Worm (Caenorhabditis elegans) whole organism, young adult: ENCODE data around the gene adm-2.

Source experiments
- B0019.2 ChIP-seq: fragments of 200-800 bp; sonication (Bioruptor generic); conservative IDR thresholded peaks from 2 replicates; pipeline ENCODE4 v1.3.6; 2022; ENCODE audit warnings: missing genetic modification reagents, missing genetic modification characterization, missing compliant biosample characterization
- B0035.1 ChIP-seq: sonication (generic microtip); optimal IDR thresholded peaks from 2 replicates; lab custom pipeline; 2016; ENCODE audit warnings: missing genetic modification characterization, mild to moderate bottlenecking, missing compliant biosample characterization, missing genotype, missing genetic modification reagents
- B0336.3 ChIP-seq: fragments of 200-800 bp; sonication (Bioruptor generic); IDR thresholded peaks from 2 replicates; pipeline ENCODE4 v1.3.6; 2022; ENCODE audit warnings: missing genetic modification characterization, missing compliant biosample characterization
- F22D6.2 ChIP-seq: sonication (generic microtip); optimal IDR thresholded peaks from 2 replicates; lab custom pipeline; 2016; ENCODE audit warnings: mild to moderate bottlenecking, missing genetic modification characterization, missing compliant biosample characterization
- F39B2.1 ChIP-seq: fragments of 200-800 bp; sonication (Bioruptor generic); IDR thresholded peaks from 2 replicates; pipeline ENCODE4 v1.3.6; 2022; ENCODE audit warnings: missing genetic modification reagents, missing genetic modification characterization, missing compliant biosample characterization
- F49E8.2 ChIP-seq: sonication (generic microtip); optimal IDR thresholded peaks from 3 replicates; lab custom pipeline; 2017; ENCODE audit warnings: missing genetic modification characterization, mild to moderate bottlenecking, missing compliant biosample characterization, antibody characterized with exemption, moderate library complexity; ENCODE audit not compliant: insufficient read depth
- F57A8.1 ChIP-seq: fragments of 200-800 bp; sonication (Bioruptor generic); optimal IDR thresholded peaks from 2 replicates; lab custom pipeline; 2018; ENCODE audit warnings: mild to moderate bottlenecking, missing genetic modification characterization, moderate library complexity, missing compliant biosample characterization
- F57C9.4 ChIP-seq: sonication (generic microtip); optimal IDR thresholded peaks from 2 replicates; lab custom pipeline; 2017; ENCODE audit warnings: mild to moderate bottlenecking, missing genetic modification characterization, missing compliant biosample characterization
- T07F8.4 ChIP-seq: sonication (generic microtip); optimal IDR thresholded peaks from 2 replicates; lab custom pipeline; 2016; ENCODE audit warnings: mild to moderate bottlenecking, missing genetic modification characterization, moderate library complexity, missing compliant biosample characterization
- T26A5.8 ChIP-seq: sonication (generic microtip); optimal IDR thresholded peaks from 2 replicates; lab custom pipeline; 2016; ENCODE audit warnings: missing genetic modification characterization, missing compliant biosample characterization
- Y67H2A.10 ChIP-seq: fragments of 200-800 bp; sonication (Bioruptor generic); conservative IDR thresholded peaks from 2 replicates; pipeline ENCODE4 v1.3.6; 2022; ENCODE audit warnings: missing genetic modification reagents, missing genetic modification characterization, missing compliant biosample characterization
- Y79H2A.3 ChIP-seq: fragments of 200-800 bp; sonication (Bioruptor generic); conservative IDR thresholded peaks from 2 replicates; pipeline ENCODE4 v1.3.6; 2022; ENCODE audit warnings: missing genetic modification reagents, missing genetic modification characterization, missing compliant biosample characterization
- ZK185.1 ChIP-seq: sonication (generic microtip); optimal IDR thresholded peaks from 2 replicates; lab custom pipeline; 2016; ENCODE audit warnings: mild to moderate bottlenecking, missing genetic modification characterization, missing compliant biosample characterization; ENCODE audit not compliant: poor library complexity, severe bottlenecking
- akir-1 ChIP-seq: fragments of 200-800 bp; sonication (Bioruptor generic); optimal IDR thresholded peaks from 2 replicates; lab custom pipeline; 2018; ENCODE audit warnings: mild to moderate bottlenecking, missing genetic modification characterization, moderate library complexity, missing compliant biosample characterization
- athp-1 ChIP-seq: sonication (generic microtip); optimal IDR thresholded peaks from 2 replicates; lab custom pipeline; 2017; ENCODE audit warnings: mild to moderate bottlenecking, missing genetic modification characterization, missing compliant biosample characterization
- attf-5 ChIP-seq: fragments of 200-800 bp; sonication (Bioruptor generic); optimal IDR thresholded peaks from 2 replicates; lab custom pipeline; 2018; ENCODE audit warnings: mild to moderate bottlenecking, missing genetic modification characterization, missing compliant biosample characterization
- attf-6 ChIP-seq: fragments of 200-800 bp; sonication (Bioruptor generic); IDR thresholded peaks from 2 replicates; pipeline ENCODE4 v1.3.6; 2022; ENCODE audit warnings: missing genetic modification reagents, missing genetic modification characterization, missing compliant biosample characterization
- bed-1 ChIP-seq: fragments of 200-800 bp; sonication (Bioruptor generic); IDR thresholded peaks from 2 replicates; pipeline ENCODE4 v1.3.6; 2022; ENCODE audit warnings: missing genetic modification reagents, missing genetic modification characterization, missing compliant biosample characterization
- bed-2 ChIP-seq: fragments of 200-800 bp; sonication (Bioruptor generic); IDR thresholded peaks from 2 replicates; pipeline ENCODE4 v1.3.6; 2022; ENCODE audit warnings: missing genetic modification reagents, missing genetic modification characterization, missing compliant biosample characterization
- ccch-3 ChIP-seq: fragments of 200-800 bp; sonication (Bioruptor generic); optimal IDR thresholded peaks from 2 replicates; lab custom pipeline; 2018; ENCODE audit warnings: mild to moderate bottlenecking, missing genetic modification characterization, missing compliant biosample characterization
- cebp-1 ChIP-seq, 2 experiments: fragments of 200-800 bp in 1 of 2; sonication (Bioruptor generic) in 1 of 2; sonication (generic microtip) in 1 of 2; IDR thresholded peaks in 1 of 2; optimal IDR thresholded peaks in 1 of 2; 2 replicates each; pipeline versions ENCODE4 v1.3.6 to Lab custom; 2017 to 2022; ENCODE audit warnings: missing compliant biosample characterization in 2 of 2, missing genetic modification characterization in 2 of 2, mild to moderate bottlenecking in 1 of 2, missing genetic modification reagents in 1 of 2, moderate library complexity in 1 of 2
- ceh-100 ChIP-seq: fragments of 200-800 bp; sonication (Bioruptor generic); IDR thresholded peaks from 2 replicates; pipeline ENCODE4 v1.3.6; 2022; ENCODE audit warnings: missing genetic modification reagents, missing genetic modification characterization, missing compliant biosample characterization
- ceh-40 ChIP-seq: fragments of 200-800 bp; sonication (Bioruptor generic); IDR thresholded peaks from 2 replicates; pipeline ENCODE4 v1.3.6; 2022; ENCODE audit warnings: missing genetic modification characterization, missing compliant biosample characterization
- chd-7 ChIP-seq: sonication (generic microtip); optimal IDR thresholded peaks from 2 replicates; lab custom pipeline; 2016; ENCODE audit warnings: mild to moderate bottlenecking, missing genetic modification characterization, moderate library complexity, missing compliant biosample characterization
- die-1 ChIP-seq: sonication (generic microtip); optimal IDR thresholded peaks from 2 replicates; lab custom pipeline; 2016; ENCODE audit warnings: missing genotype, mild to moderate bottlenecking, missing genetic modification characterization, missing compliant biosample characterization
- efl-1 ChIP-seq: fragments of 150-350 bp; optimal IDR thresholded peaks from 2 replicates; lab custom pipeline; 2014; ENCODE audit warnings: missing biosample characterization, missing genetic modification reagents, missing genetic modification characterization
- ekl-4 ChIP-seq: fragments of 200-800 bp; sonication (Bioruptor generic); IDR thresholded peaks from 2 replicates; pipeline ENCODE4 v1.3.6; 2022; ENCODE audit warnings: missing genetic modification reagents, missing genetic modification characterization, missing compliant biosample characterization
- fkh-3 ChIP-seq: sonication (generic microtip); optimal IDR thresholded peaks from 2 replicates; lab custom pipeline; 2016; ENCODE audit warnings: mild to moderate bottlenecking, missing genetic modification characterization, missing compliant biosample characterization
- him-1 ChIP-seq: sonication (generic microtip); optimal IDR thresholded peaks from 2 replicates; lab custom pipeline; 2016; ENCODE audit warnings: missing genotype, missing genetic modification reagents, missing genetic modification characterization, missing compliant biosample characterization
- hlh-12 ChIP-seq: sonication (generic microtip); optimal IDR thresholded peaks from 2 replicates; lab custom pipeline; 2016; ENCODE audit warnings: missing genetic modification characterization, missing compliant biosample characterization
- hmg-1.2 ChIP-seq: fragments of 200-800 bp; sonication (Bioruptor generic); IDR thresholded peaks from 2 replicates; pipeline ENCODE4 v1.3.6; 2022; ENCODE audit warnings: missing genetic modification reagents, missing genetic modification characterization, missing compliant biosample characterization
- hrde-1 ChIP-seq: sonication (generic microtip); optimal IDR thresholded peaks from 2 replicates; lab custom pipeline; 2016; ENCODE audit warnings: missing genetic modification characterization, mild to moderate bottlenecking, missing compliant biosample characterization, moderate library complexity, missing genotype, missing genetic modification reagents, borderline replicate concordance
- let-526 ChIP-seq: fragments of 200-800 bp; sonication (Bioruptor generic); IDR thresholded peaks from 2 replicates; pipeline ENCODE4 v1.3.6; 2022; ENCODE audit warnings: missing genetic modification reagents, missing genetic modification characterization, missing compliant biosample characterization
- lin-40 ChIP-seq: sonication (generic microtip); optimal IDR thresholded peaks from 2 replicates; lab custom pipeline; 2016; ENCODE audit warnings: missing genetic modification characterization, mild to moderate bottlenecking, missing compliant biosample characterization, missing genotype, missing genetic modification reagents
- madf-10 ChIP-seq: sonication (generic microtip); optimal IDR thresholded peaks from 2 replicates; lab custom pipeline; 2016; ENCODE audit warnings: mild to moderate bottlenecking, missing genetic modification characterization, missing compliant biosample characterization
- madf-6 ChIP-seq: fragments of 200-800 bp; sonication (Bioruptor generic); IDR thresholded peaks from 2 replicates; pipeline ENCODE4 v1.3.6; 2022; ENCODE audit warnings: missing genetic modification reagents, missing genetic modification characterization, missing compliant biosample characterization
- mcd-1 ChIP-seq: fragments of 200-800 bp; sonication (Bioruptor generic); IDR thresholded peaks from 2 replicates; pipeline ENCODE4 v1.3.6; 2022; ENCODE audit warnings: missing genetic modification reagents, missing genetic modification characterization, missing compliant biosample characterization
- nfya-1 ChIP-seq: sonication (generic microtip); optimal IDR thresholded peaks from 2 replicates; lab custom pipeline; 2017; ENCODE audit warnings: antibody characterized with exemption, missing compliant biosample characterization, missing genetic modification characterization, borderline replicate concordance; ENCODE audit not compliant: insufficient read depth
- nhr-90 ChIP-seq: sonication (generic microtip); optimal IDR thresholded peaks from 2 replicates; lab custom pipeline; 2016; ENCODE audit warnings: missing genotype, mild to moderate bottlenecking, missing genetic modification characterization, missing compliant biosample characterization
- pbrm-1 ChIP-seq: fragments of 200-800 bp; sonication (Bioruptor generic); IDR thresholded peaks from 2 replicates; pipeline ENCODE4 v1.3.6; 2022; ENCODE audit warnings: missing genetic modification reagents, missing genetic modification characterization, missing compliant biosample characterization
- pha-4 ChIP-seq: fragments of 150-350 bp; sonication (generic microtip); optimal IDR thresholded peaks from 2 replicates; lab custom pipeline; 2014; ENCODE audit warnings: missing biosample characterization, missing genetic modification reagents, missing genetic modification characterization
- snpc-4 ChIP-seq, 5 experiments: fragments of 150-350 bp in 1 of 5; sonication (generic microtip) in 4 of 5; optimal IDR thresholded peaks; 2 replicates each; lab custom pipeline; 2014 to 2018; ENCODE audit warnings: missing genetic modification characterization in 5 of 5, missing biosample characterization in 3 of 5, antibody characterized with exemption in 2 of 5, mild to moderate bottlenecking in 2 of 5, missing compliant biosample characterization in 2 of 5, missing genotype in 2 of 5, moderate library complexity in 2 of 5, missing genetic modification reagents in 1 of 5
- sptf-2 ChIP-seq: fragments of 200-800 bp; sonication (Bioruptor generic); optimal IDR thresholded peaks from 2 replicates; lab custom pipeline; 2018; ENCODE audit warnings: mild to moderate bottlenecking, missing genetic modification characterization, missing compliant biosample characterization
- tbp1 ChIP-seq: fragments of 200-800 bp; sonication (Bioruptor generic); optimal IDR thresholded peaks from 2 replicates; lab custom pipeline; 2018; ENCODE audit warnings: mild to moderate bottlenecking, missing genetic modification characterization, missing compliant biosample characterization
- tbx-9 ChIP-seq: sonication (generic microtip); optimal IDR thresholded peaks from 2 replicates; lab custom pipeline; 2016; ENCODE audit warnings: borderline replicate concordance, missing genetic modification characterization, inconsistent platforms, missing compliant biosample characterization
- tlf-1 ChIP-seq: fragments of 200-800 bp; sonication (Bioruptor generic); optimal IDR thresholded peaks from 2 replicates; lab custom pipeline; 2018; ENCODE audit warnings: mild to moderate bottlenecking, missing genetic modification characterization, missing compliant biosample characterization
- ztf-28 ChIP-seq: fragments of 200-800 bp; sonication (Bioruptor generic); IDR thresholded peaks from 2 replicates; pipeline ENCODE4 v1.3.6; 2022; ENCODE audit warnings: missing genetic modification reagents, missing genetic modification characterization, missing compliant biosample characterization

adm-2 gene

DNA sequence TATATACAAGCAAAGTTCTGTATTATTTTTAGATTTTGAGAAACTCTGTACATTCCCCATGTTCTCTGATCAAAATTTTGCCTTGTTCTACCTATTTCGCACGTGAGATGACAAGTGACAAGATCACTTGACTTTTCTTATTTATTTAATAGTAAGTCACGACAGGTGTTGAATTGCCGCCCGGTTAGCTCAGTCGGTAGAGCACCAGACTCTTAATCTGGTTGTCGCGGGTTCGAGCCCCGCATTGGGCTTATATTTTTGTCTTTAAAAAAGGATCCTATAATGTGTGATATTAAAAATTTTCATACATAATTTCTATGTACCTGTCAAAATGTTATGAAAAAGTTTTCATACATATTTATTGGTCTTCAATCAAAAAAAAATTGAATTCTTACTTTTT lies 27.0 kb downstream of the adm-2 start (continued):
- TF ChIP-seq attf-6 (GFP tag; lab: Robert Waterston, UW): peak; percentile 65; the same call in 1 of the 2 replicates
- TF ChIP-seq hlh-12 (tag; lab: Kevin White, UChicago): no peak
- TF ChIP-seq lin-40 (tag; lab: Kevin White, UChicago): no peak
- no peak for TF ChIP-seq bed-2 (GFP tag; lab: Robert Waterston, UW)
- no peak for TF ChIP-seq fkh-3
- TF ChIP-seq B0336.3 (GFP tag; lab: Robert Waterston, UW): no peak
- TF ChIP-seq ztf-28 (GFP tag; lab: Robert Waterston, UW): no peak
- TF ChIP-seq ccch-3 (GFP tag; lab: Kevin White, UChicago): no peak
- peak; percentile 56 for TF ChIP-seq hmg-1.2 (GFP tag; lab: Robert Waterston, UW)
- no peak for TF ChIP-seq ceh-100 (GFP tag; lab: Robert Waterston, UW)
- no peak for TF ChIP-seq B0035.1 (tag; lab: Kevin White, UChicago)
- TF ChIP-seq T26A5.8: no peak
- peak; percentile 8 for TF ChIP-seq athp-1 (tag; lab: Kevin White, UChicago)
- TF ChIP-seq cebp-1 (GFP tag; IDR thresholded peaks at IDR 0.05; lab: Robert Waterston, UW): no peak
- TF ChIP-seq cebp-1 (tag; optimal IDR thresholded peaks at IDR 0.05; lab: Kevin White, UChicago): no peak
- TF ChIP-seq ceh-40 (GFP tag; lab: Robert Waterston, UW): 0 out of 2 replicates have a peak, but pooled peaks have one; percentile 71
- no peak for TF ChIP-seq F22D6.2 (tag; lab: Kevin White, UChicago)
- peak; percentile 43 for TF ChIP-seq ZK185.1 (tag; lab: Kevin White, UChicago)
- TF ChIP-seq F57C9.4 (tag; lab: Kevin White, UChicago): no peak
- no peak for TF ChIP-seq madf-6 (GFP tag; lab: Robert Waterston, UW)
- peak; percentile 48 for TF ChIP-seq madf-10 (tag; lab: Kevin White, UChicago)
- TF ChIP-seq T07F8.4 (tag; lab: Kevin White, UChicago): peak; percentile 7
- TF ChIP-seq chd-7 (tag; lab: Kevin White, UChicago): no peak
- no peak for TF ChIP-seq F49E8.2 (tag; lab: Kevin White, UChicago)
- peak; percentile 88 for TF ChIP-seq tbp1 (GFP tag; lab: Kevin White, UChicago)
- TF ChIP-seq nfya-1 (tag; lab: Kevin White, UChicago): no peak
- no peak for TF ChIP-seq efl-1 (GFP tag; lab: Kevin White, UChicago)
- no peak for TF ChIP-seq Y79H2A.3 (GFP tag; lab: Robert Waterston, UW)
- peak; percentile 37 for TF ChIP-seq hrde-1
- TF ChIP-seq F57A8.1: no peak
- TF ChIP-seq tlf-1 (GFP tag; lab: Kevin White, UChicago): no peak
- no peak for TF ChIP-seq ekl-4 (GFP tag; lab: Robert Waterston, UW)
- no peak for TF ChIP-seq akir-1
- TF ChIP-seq mcd-1 (GFP tag; lab: Robert Waterston, UW): no peak; the same call in 1 of the 2 replicates
- TF ChIP-seq F39B2.1 (GFP tag; lab: Robert Waterston, UW): no peak
- peak; percentile 72 for TF ChIP-seq sptf-2
- TF ChIP-seq tbx-9 (tag; lab: Kevin White, UChicago): no peak
- TF ChIP-seq him-1 (tag; lab: Kevin White, UChicago): peak; percentile 59
- no peak for TF ChIP-seq let-526 (GFP tag; lab: Robert Waterston, UW)
- TF ChIP-seq snpc-4 (GFP tag; optimal IDR thresholded peaks at IDR 0.05; lab: Kevin White, UChicago): peak; percentile 39
- TF ChIP-seq snpc-4 (tag; optimal IDR thresholded peaks at IDR 0.05; lab: Kevin White, UChicago): peak in 3 of 4 experiments; percentile 60 to 69 (median 68)
- no peak for TF ChIP-seq B0019.2 (GFP tag; lab: Robert Waterston, UW)
- no peak for TF ChIP-seq bed-1 (GFP tag; lab: Robert Waterston, UW)
- TF ChIP-seq die-1 (tag; lab: Kevin White, UChicago): peak; percentile 78
- no peak for TF ChIP-seq pbrm-1
- no peak for TF ChIP-seq attf-5 (GFP tag; lab: Kevin White, UChicago)
- TF ChIP-seq nhr-90 (tag; lab: Kevin White, UChicago): peak; percentile 71
- no peak for TF ChIP-seq pha-4 (tag; lab: Kevin White, UChicago)
- no peak for TF ChIP-seq Y67H2A.10
